Fruit fly (Drosophila melanogaster) ovary, adult (tissue): Measurements from ENCODE around the gene CG5910.
A peak's percentile ranks its signal among the peaks of the same experiment; 100 is the strongest.
"Not testable (repeated sequence)": the region's sequence is repeated elsewhere in the genome, so short reads cannot be mapped to it uniquely, and the experiment has no call there.

Experiments
- CG17801 ChIP-seq: fragments of 200-800 bp; optimal IDR thresholded peaks from 2 replicates; lab custom pipeline; 2019; ENCODE audit warnings: missing biosample characterization, mild to moderate bottlenecking, missing genetic modification characterization, moderate library complexity; ENCODE audit not compliant: partially characterized antibody

CG5910 gene

dm6 chr3L:20473021-20473799 is 31.0 kb downstream of the CG5910 start, which contains the start of the genes CG32428 and CG5969:
Gene CG32428, minus strand, starts transcription at chr3L:20473723.
Gene CG5969, plus strand, starts transcription at chr3L:20473783.
- TF ChIP-seq CG17801 (GFP tag; lab: Kevin White, UChicago), result peak; percentile 24

DNA sequence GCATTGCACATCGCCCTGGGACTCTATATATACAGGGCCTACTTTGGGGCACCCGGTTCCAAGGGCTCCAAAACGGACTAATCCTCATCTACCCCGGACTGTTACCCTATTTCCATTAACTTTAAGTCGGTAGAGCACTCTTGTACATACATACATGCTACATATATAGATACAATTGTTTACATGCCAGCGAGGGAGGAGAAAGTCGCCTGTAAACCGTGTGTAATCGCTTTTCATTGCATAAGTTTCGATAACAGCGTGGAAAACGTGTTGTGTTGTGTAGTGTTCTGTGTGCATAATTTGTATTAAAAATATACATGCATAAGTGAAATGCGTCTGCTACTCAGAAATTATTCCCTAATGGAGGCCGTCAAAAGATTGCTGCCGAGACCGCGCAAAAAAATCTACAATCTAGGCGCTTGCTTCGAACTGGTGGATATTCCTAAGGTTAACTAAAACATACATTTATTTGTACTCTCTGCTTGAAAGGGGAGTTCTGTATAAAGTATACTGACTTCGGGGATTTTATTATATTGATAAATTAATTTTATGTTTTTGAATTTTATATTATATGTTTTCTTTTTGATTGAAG is 32.1 kb downstream of the CG5910 start, which contains the start of gene isoQC:
Gene isoQC, plus strand, starts transcription at position 270 of the 592 bp plus-strand sequence.
- TF ChIP-seq CG17801 (GFP tag; lab: Kevin White, UChicago), result no peak

- TF ChIP-seq CG17801 (GFP tag; lab: Kevin White, UChicago), result peak; percentile 87
Observed at dm6 chr3L:20474789-20475208, 32.6 kb downstream of the CG5910 start.

dm6 chr3L:20487649-20488048 is 45.4 kb downstream of the CG5910 start:
- no peak for TF ChIP-seq CG17801 (GFP tag; lab: Kevin White, UChicago)

dm6 chr3L:20491525-20492132 is 49.4 kb downstream of the CG5910 start, which contains the start of gene ND-39:
Gene ND-39, plus strand, starts transcription at chr3L:20492082.
- no peak for TF ChIP-seq CG17801 (GFP tag; lab: Kevin White, UChicago)

- TF ChIP-seq CG17801 (GFP tag; lab: Kevin White, UChicago), result peak; percentile 95
Observed at dm6 chr3L:20493417-20494261, 51.4 kb downstream of the CG5910 start.

dm6 chr3L:20494262-20494601 is 52.0 kb downstream of the CG5910 start:
- TF ChIP-seq CG17801 (GFP tag; lab: Kevin White, UChicago), result no peak

DNA sequence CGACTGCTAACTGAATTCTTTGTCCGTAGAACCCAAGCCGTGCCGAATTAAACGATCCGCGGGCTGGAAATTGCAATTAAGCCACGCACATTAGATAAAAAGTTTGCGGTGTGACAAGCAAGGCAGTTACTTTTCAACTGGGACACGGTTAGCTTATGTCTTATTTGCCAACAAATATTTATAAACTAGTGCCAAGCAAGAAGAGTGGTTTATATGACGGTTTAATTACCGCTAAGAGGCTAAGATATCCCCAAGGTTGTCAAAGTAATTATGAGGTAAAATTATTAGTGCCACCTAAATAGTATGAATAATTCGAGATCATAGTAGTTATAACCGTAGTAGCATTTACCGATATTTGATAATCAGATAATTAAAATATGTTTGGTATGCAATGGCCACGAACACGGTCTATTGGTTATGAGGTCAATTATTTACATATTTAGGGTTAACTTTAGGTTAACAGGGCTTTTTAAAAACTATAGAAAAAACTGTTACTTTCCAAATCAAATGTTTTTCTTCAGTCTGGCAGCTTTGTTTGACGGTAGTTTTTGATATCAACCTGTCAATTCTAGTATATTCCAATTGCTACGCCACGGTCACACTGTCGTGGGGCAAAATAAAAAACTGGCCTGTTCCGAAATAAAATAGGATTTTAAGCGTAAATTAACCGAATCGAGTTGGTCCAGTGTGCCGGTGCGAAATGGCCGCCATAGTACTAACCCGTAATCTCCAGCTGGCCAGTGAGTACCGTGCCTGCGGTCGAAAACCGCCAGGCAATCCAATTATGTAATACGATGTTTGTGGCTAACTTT is 52.8 kb downstream of the CG5910 start, which contains the start of gene ZnT77C:
Gene ZnT77C, minus strand, starts transcription at position 142 of the 812 bp plus-strand sequence.
- TF ChIP-seq CG17801 (GFP tag; lab: Kevin White, UChicago), result no peak

- no peak for TF ChIP-seq CG17801 (GFP tag; lab: Kevin White, UChicago)
Observed at dm6 chr3L:20497124-20497996, 55.1 kb downstream of the CG5910 start, which contains the start of gene CG32425. Gene CG32425, plus strand, starts transcription at chr3L:20497323.

DNA sequence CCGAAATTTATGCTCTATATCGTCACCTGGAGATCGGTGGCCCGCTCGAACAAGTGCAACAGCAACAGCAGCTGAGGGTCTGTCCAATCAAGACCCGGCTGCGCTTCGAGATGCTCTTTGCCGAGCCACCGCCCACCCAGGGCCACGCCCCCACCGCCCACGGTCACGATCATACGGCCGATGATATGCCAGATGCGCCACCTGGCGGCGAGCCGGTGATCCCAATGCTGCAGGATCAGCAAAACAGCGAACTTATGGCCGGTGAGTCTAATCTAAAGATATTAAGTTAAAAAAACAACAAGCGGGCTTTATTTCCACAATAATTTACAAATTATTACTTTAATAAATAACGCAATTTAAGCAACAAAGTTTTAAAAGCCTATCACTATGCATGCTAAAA is 56.0 kb downstream of the CG5910 start:
- TF ChIP-seq CG17801 (GFP tag; lab: Kevin White, UChicago), result no peak

- not testable (repeated sequence) for TF ChIP-seq CG17801 (GFP tag; lab: Kevin White, UChicago)
Observed at dm6 chr3L:20499536-20499935, 57.3 kb downstream of the CG5910 start, which contains the start of gene CG18281. Gene CG18281, plus strand, starts transcription at chr3L:20499836.
